Fruit fly (Drosophila melanogaster) whole organism, embryonic: ENCODE measurements around the gene CG18557.
A peak's percentile ranks its signal among the peaks of the same experiment; 100 is the strongest.

Experiments used
- Abd-B ChIP-seq: fragments of 200-800 bp; sonication (Bioruptor generic); optimal IDR thresholded peaks from 2 replicates; lab custom pipeline; 2018; ENCODE audit warnings: missing biosample characterization, mild to moderate bottlenecking, missing genetic modification characterization, moderate library complexity
- Bteb2 ChIP-seq: fragments of 200-800 bp; sonication (Bioruptor generic); optimal IDR thresholded peaks from 2 replicates; lab custom pipeline; 2016; ENCODE audit warnings: missing biosample characterization, missing genetic modification characterization
- CG11093 ChIP-seq: fragments of 200-800 bp; sonication (Bioruptor generic); IDR thresholded peaks from 3 replicates; pipeline ENCODE4 v1.3.6; 2022; ENCODE audit warnings: missing biosample characterization, missing genetic modification characterization
- CG12104 ChIP-seq: fragments of 200-800 bp; sonication (Bioruptor generic); optimal IDR thresholded peaks from 3 replicates; lab custom pipeline; 2016; ENCODE audit warnings: missing biosample characterization, missing genetic modification characterization
- CG13424 ChIP-seq: fragments of 200-800 bp; sonication (Bioruptor generic); optimal IDR thresholded peaks from 2 replicates; lab custom pipeline; 2019; ENCODE audit warnings: missing biosample characterization, mild to moderate bottlenecking, missing genetic modification characterization, moderate library complexity
- CG1529 ChIP-seq: fragments of 200-800 bp; sonication (Bioruptor generic); optimal IDR thresholded peaks from 3 replicates; lab custom pipeline; 2018; ENCODE audit warnings: missing biosample characterization, missing genetic modification characterization
- CG15479 ChIP-seq: fragments of 200-800 bp; sonication (Bioruptor generic); optimal IDR thresholded peaks from 3 replicates; lab custom pipeline; 2019; ENCODE audit warnings: missing biosample characterization, mild to moderate bottlenecking, missing genetic modification characterization, moderate library complexity
- CG17568 ChIP-seq: fragments of 200-800 bp; sonication (Bioruptor generic); optimal IDR thresholded peaks from 2 replicates; lab custom pipeline; 2018; ENCODE audit warnings: missing biosample characterization, mild to moderate bottlenecking, missing genetic modification characterization, moderate library complexity
- CG17829 ChIP-seq: fragments of 200-800 bp; optimal IDR thresholded peaks from 2 replicates; lab custom pipeline; 2019; ENCODE audit warnings: missing biosample characterization, mild to moderate bottlenecking, missing genetic modification characterization, moderate library complexity
- CG2202 ChIP-seq: fragments of 200-800 bp; sonication (Bioruptor generic); optimal IDR thresholded peaks from 2 replicates; lab custom pipeline; 2018; ENCODE audit warnings: missing biosample characterization, mild to moderate bottlenecking, missing genetic modification characterization
- CG2889 ChIP-seq: fragments of 200-800 bp; sonication (Bioruptor generic); IDR thresholded peaks from 3 replicates; pipeline ENCODE4 v1.3.6; 2022; ENCODE audit warnings: missing biosample characterization, missing genetic modification characterization
- CG30020 ChIP-seq: fragments of 200-800 bp; optimal IDR thresholded peaks from 2 replicates; lab custom pipeline; 2019; ENCODE audit warnings: missing biosample characterization, mild to moderate bottlenecking, missing genetic modification characterization, moderate library complexity
- CG31388 ChIP-seq: fragments of 200-800 bp; sonication (Bioruptor generic); optimal IDR thresholded peaks from 2 replicates; lab custom pipeline; 2016; ENCODE audit warnings: missing biosample characterization, missing genetic modification characterization
- CG32767 ChIP-seq: fragments of 200-800 bp; sonication (Bioruptor generic); IDR thresholded peaks from 2 replicates; pipeline ENCODE4 v1.3.6; 2022; ENCODE audit warnings: missing biosample characterization, missing genetic modification characterization
- CG34224 ChIP-seq: fragments of 200-800 bp; sonication (Bioruptor generic); IDR thresholded peaks from 3 replicates; pipeline ENCODE4 v1.3.6; 2022; ENCODE audit warnings: missing biosample characterization, missing genetic modification characterization; ENCODE audit not compliant: partially characterized antibody
- CG3838 ChIP-seq: fragments of 200-800 bp; sonication (Bioruptor generic); optimal IDR thresholded peaks from 3 replicates; lab custom pipeline; 2016; ENCODE audit warnings: missing biosample characterization, missing genetic modification characterization
- CG3995 ChIP-seq: fragments of 200-800 bp; sonication (Bioruptor generic); optimal IDR thresholded peaks from 3 replicates; lab custom pipeline; 2016; ENCODE audit warnings: missing biosample characterization, missing genetic modification characterization
- CG4854 ChIP-seq: fragments of 200-800 bp; sonication (Bioruptor generic); optimal IDR thresholded peaks from 2 replicates; lab custom pipeline; 2016; ENCODE audit warnings: missing biosample characterization, missing genetic modification characterization, inconsistent platforms
- CG7271 ChIP-seq: fragments of 200-800 bp; sonication (Bioruptor generic); optimal IDR thresholded peaks from 2 replicates; lab custom pipeline; 2018; ENCODE audit warnings: missing biosample characterization, mild to moderate bottlenecking, missing genetic modification characterization, moderate library complexity
- CG7839 ChIP-seq: fragments of 200-800 bp; sonication (Bioruptor generic); optimal IDR thresholded peaks from 3 replicates; lab custom pipeline; 2018; ENCODE audit warnings: missing biosample characterization, mild to moderate bottlenecking, missing genetic modification characterization, moderate library complexity
- CG9797 ChIP-seq: fragments of 200-800 bp; sonication (Bioruptor generic); optimal IDR thresholded peaks from 3 replicates; lab custom pipeline; 2018; ENCODE audit warnings: missing biosample characterization, mild to moderate bottlenecking, missing genetic modification characterization
- Dek ChIP-seq: fragments of 200-800 bp; sonication (Bioruptor generic); optimal IDR thresholded peaks from 3 replicates; lab custom pipeline; 2019; ENCODE audit warnings: missing biosample characterization, mild to moderate bottlenecking, missing genetic modification characterization, moderate library complexity
- Ets97D ChIP-seq: fragments of 200-800 bp; sonication (Bioruptor generic); optimal IDR thresholded peaks from 3 replicates; lab custom pipeline; 2016; ENCODE audit warnings: missing biosample characterization, missing genetic modification characterization
- H2.0 ChIP-seq: fragments of 200-800 bp; sonication (Bioruptor generic); IDR thresholded peaks from 2 replicates; pipeline ENCODE4 v1.3.6; 2022; ENCODE audit warnings: missing biosample characterization, missing genetic modification characterization
- Lim3 ChIP-seq: fragments of 200-800 bp; sonication (Bioruptor generic); IDR thresholded peaks from 2 replicates; pipeline ENCODE4 v1.3.6; 2022; ENCODE audit warnings: missing biosample characterization, missing genetic modification characterization
- Max ChIP-seq: fragments of 200-800 bp; sonication (Bioruptor generic); optimal IDR thresholded peaks from 2 replicates; lab custom pipeline; 2016; ENCODE audit warnings: missing biosample characterization, mild to moderate bottlenecking, missing genetic modification characterization
- Nf-YA ChIP-seq: fragments of 200-800 bp; sonication (Bioruptor generic); IDR thresholded peaks from 2 replicates; pipeline ENCODE4 v1.3.6; 2022; ENCODE audit warnings: missing biosample characterization, missing genetic modification characterization
- Opbp ChIP-seq: fragments of 200-800 bp; sonication (Bioruptor generic); IDR thresholded peaks from 3 replicates; pipeline ENCODE4 v1.3.6; 2022; ENCODE audit warnings: missing biosample characterization, missing genetic modification characterization; ENCODE audit not compliant: partially characterized antibody
- Side ChIP-seq: fragments of 200-800 bp; sonication (Bioruptor generic); optimal IDR thresholded peaks from 2 replicates; lab custom pipeline; 2016; ENCODE audit warnings: missing biosample characterization, missing genetic modification characterization
- cas ChIP-seq: fragments of 200-800 bp; sonication (Bioruptor generic); IDR thresholded peaks from 2 replicates; pipeline ENCODE4 v1.3.6; 2022; ENCODE audit warnings: missing biosample characterization, missing genetic modification characterization
- chif ChIP-seq, 2 experiments: fragments of 200-800 bp; sonication (Bioruptor generic); optimal IDR thresholded peaks; 3 replicates each; lab custom pipeline; 2016; ENCODE audit warnings: missing biosample characterization in 2 of 2, missing genetic modification characterization in 2 of 2
- chinmo ChIP-seq: fragments of 200-800 bp; sonication (Bioruptor generic); IDR thresholded peaks from 4 replicates; pipeline ENCODE4 v1.3.6; 2022; ENCODE audit warnings: missing biosample characterization, missing genetic modification characterization; ENCODE audit not compliant: partially characterized antibody
- chn ChIP-seq: fragments of 200-800 bp; sonication (Bioruptor generic); optimal IDR thresholded peaks from 2 replicates; lab custom pipeline; 2016; ENCODE audit warnings: missing biosample characterization, missing genetic modification characterization
- emc ChIP-seq: fragments of 200-800 bp; sonication (Bioruptor generic); optimal IDR thresholded peaks from 2 replicates; lab custom pipeline; 2016; ENCODE audit warnings: missing biosample characterization, missing genetic modification characterization
- ems ChIP-seq: fragments of 200-800 bp; sonication (Bioruptor generic); optimal IDR thresholded peaks from 3 replicates; lab custom pipeline; 2016; ENCODE audit warnings: missing biosample characterization, missing genetic modification characterization
- fd102C ChIP-seq: fragments of 200-800 bp; sonication (Bioruptor generic); optimal IDR thresholded peaks from 2 replicates; lab custom pipeline; 2018; ENCODE audit warnings: missing biosample characterization, mild to moderate bottlenecking, missing genetic modification characterization, moderate library complexity
- fd64A ChIP-seq: fragments of 200-800 bp; sonication (Bioruptor generic); optimal IDR thresholded peaks from 3 replicates; lab custom pipeline; 2018; ENCODE audit warnings: missing biosample characterization, mild to moderate bottlenecking, missing genetic modification characterization
- gcm2 ChIP-seq: fragments of 200-800 bp; sonication (Bioruptor generic); optimal IDR thresholded peaks from 2 replicates; lab custom pipeline; 2016; ENCODE audit warnings: missing biosample characterization, missing genetic modification characterization
- her ChIP-seq: fragments of 200-800 bp; sonication (Bioruptor generic); optimal IDR thresholded peaks from 2 replicates; lab custom pipeline; 2016; ENCODE audit warnings: missing biosample characterization, missing genetic modification characterization
- lab ChIP-seq: fragments of 200-800 bp; sonication (Bioruptor generic); optimal IDR thresholded peaks from 3 replicates; lab custom pipeline; 2017; ENCODE audit warnings: missing biosample characterization, missing genetic modification characterization, mild to moderate bottlenecking, moderate library complexity, missing genetic modification reagents
- mld ChIP-seq: fragments of 200-800 bp; sonication (Bioruptor generic); IDR thresholded peaks from 3 replicates; pipeline ENCODE4 v1.3.6; 2022; ENCODE audit warnings: missing biosample characterization, missing genetic modification characterization; ENCODE audit not compliant: partially characterized antibody
- oc ChIP-seq: fragments of 200-800 bp; sonication (Bioruptor generic); optimal IDR thresholded peaks from 2 replicates; lab custom pipeline; 2018; ENCODE audit warnings: missing biosample characterization, mild to moderate bottlenecking, missing genetic modification characterization, moderate library complexity
- onecut ChIP-seq: fragments of 200-800 bp; sonication (Bioruptor generic); IDR thresholded peaks from 2 replicates; pipeline ENCODE4 v1.3.6; 2022; ENCODE audit warnings: missing biosample characterization, missing genetic modification characterization
- org-1 ChIP-seq: fragments of 200-800 bp; sonication (Bioruptor generic); optimal IDR thresholded peaks from 2 replicates; lab custom pipeline; 2017; ENCODE audit warnings: missing biosample characterization, missing genetic modification characterization
- schlank ChIP-seq: fragments of 200-800 bp; sonication (Bioruptor generic); optimal IDR thresholded peaks from 2 replicates; lab custom pipeline; 2018; ENCODE audit warnings: missing biosample characterization, mild to moderate bottlenecking, missing genetic modification characterization
- sug ChIP-seq: fragments of 200-800 bp; optimal IDR thresholded peaks from 2 replicates; lab custom pipeline; 2019; ENCODE audit warnings: missing biosample characterization, mild to moderate bottlenecking, missing genetic modification characterization, moderate library complexity
- tap ChIP-seq: fragments of 200-800 bp; optimal IDR thresholded peaks from 3 replicates; lab custom pipeline; 2019; ENCODE audit warnings: missing biosample characterization, mild to moderate bottlenecking, missing genetic modification characterization, moderate library complexity
- trh ChIP-seq: fragments of 200-800 bp; sonication (Bioruptor generic); optimal IDR thresholded peaks from 2 replicates; lab custom pipeline; 2016; ENCODE audit warnings: missing biosample characterization, missing genetic modification characterization
- unc-4 ChIP-seq: fragments of 200-800 bp; sonication (Bioruptor generic); IDR thresholded peaks from 2 replicates; pipeline ENCODE4 v1.3.6; 2022; ENCODE audit warnings: missing biosample characterization, missing genetic modification characterization; ENCODE audit not compliant: partially characterized antibody
- wor ChIP-seq: fragments of 200-800 bp; sonication (Bioruptor generic); IDR thresholded peaks from 2 replicates; pipeline ENCODE4 v1.3.6; 2022; ENCODE audit warnings: missing biosample characterization, missing genetic modification characterization

Gene CG18557

DNA sequence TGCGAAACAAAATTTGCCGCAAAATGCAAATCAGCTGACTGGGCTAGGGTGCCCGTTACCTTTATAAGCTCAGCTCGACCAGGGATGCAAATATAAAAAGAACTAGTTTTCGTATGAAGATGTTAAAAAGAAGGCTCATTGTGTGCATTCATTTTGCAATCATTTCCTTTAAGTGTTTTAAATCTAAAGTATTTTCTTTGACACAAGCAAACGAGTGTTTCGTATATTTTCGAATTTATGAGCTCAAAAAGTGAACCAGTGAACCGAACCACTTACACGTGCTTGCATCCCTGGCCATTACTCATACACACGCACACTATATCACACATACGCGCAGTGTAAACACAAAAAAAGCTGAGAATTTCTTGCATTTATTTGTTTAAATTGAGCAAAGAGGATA lies 32.7 kb upstream of the CG18557 start, which contains the start of the genes Prx6a and Sbat (continued):
- no peak for TF ChIP-seq CG9797 (GFP tag; lab: Kevin White, UChicago)
- peak; percentile 77 for TF ChIP-seq Side (GFP tag; lab: Kevin White, UChicago)
- TF ChIP-seq CG34224 (GFP tag; lab: Robert Waterston, UW) = no peak
- TF ChIP-seq CG17568 = peak; percentile 49
- TF ChIP-seq sug (tag; lab: Kevin White, UChicago) = peak; percentile 89
- TF ChIP-seq Opbp = no peak
- peak; percentile 52 for TF ChIP-seq unc-4 (GFP tag; lab: Robert Waterston, UW)
- TF ChIP-seq fd102C (GFP tag; lab: Kevin White, UChicago) = peak; percentile 20
- TF ChIP-seq lab = peak; percentile 83
- peak; percentile 29 for TF ChIP-seq CG2202 (tag; lab: Kevin White, UChicago)
- peak; percentile 21; the same call in 1 of the 2 replicates for TF ChIP-seq onecut (GFP tag; lab: Robert Waterston, UW)
- no peak for TF ChIP-seq Nf-YA (GFP tag; lab: Robert Waterston, UW)
- TF ChIP-seq Dek (tag; lab: Kevin White, UChicago) = peak; percentile 65
- TF ChIP-seq CG3838 (GFP tag; lab: Kevin White, UChicago) = peak; percentile 4
- TF ChIP-seq CG3995 (GFP tag; lab: Kevin White, UChicago) = peak; percentile 34
- TF ChIP-seq CG7271 (tag; lab: Kevin White, UChicago) = no peak
- peak; percentile 58 for TF ChIP-seq gcm2 (GFP tag; lab: Kevin White, UChicago)
- peak; percentile 42 for TF ChIP-seq CG4854
- peak; percentile 47 for TF ChIP-seq Bteb2 (GFP tag; lab: Kevin White, UChicago)
- TF ChIP-seq chn (GFP tag; lab: Kevin White, UChicago) = peak; percentile 62
- TF ChIP-seq tap (tag; lab: Kevin White, UChicago) = peak; percentile 37
- TF ChIP-seq CG31388 (GFP tag; lab: Kevin White, UChicago) = no peak
- TF ChIP-seq cas (GFP tag; lab: Robert Waterston, UW) = 0 out of 2 replicates have a peak, but pooled peaks have one; percentile 20
- peak; percentile 29; the same call in 1 of the 2 replicates for TF ChIP-seq wor (GFP tag; lab: Robert Waterston, UW)
- peak; percentile 70 for TF ChIP-seq CG7839 (tag; lab: Kevin White, UChicago)
- TF ChIP-seq oc (tag; lab: Kevin White, UChicago) = peak; percentile 34
- TF ChIP-seq her = peak; percentile 69
- TF ChIP-seq CG12104 (GFP tag; lab: Kevin White, UChicago) = peak; percentile 45
- peak; percentile 35 to 60 for TF ChIP-seq chif (GFP tag; optimal IDR thresholded peaks at IDR 0.05; lab: Kevin White, UChicago)
- peak; percentile 10 for TF ChIP-seq emc (GFP tag; lab: Kevin White, UChicago)
- no peak for TF ChIP-seq fd64A
- TF ChIP-seq mld (GFP tag; lab: Robert Waterston, UW) = no peak
- TF ChIP-seq trh (GFP tag; lab: Kevin White, UChicago) = peak; percentile 66
- TF ChIP-seq CG11093 (GFP tag; lab: Robert Waterston, UW) = no peak; the same call in 2 of the 3 replicates
- TF ChIP-seq CG32767 = no peak; the same call in 1 of the 2 replicates
- TF ChIP-seq CG13424 (tag; lab: Kevin White, UChicago) = peak; percentile 88
- peak; percentile 48 for TF ChIP-seq org-1
- no peak for TF ChIP-seq chinmo (GFP tag; lab: Robert Waterston, UW)
- TF ChIP-seq CG1529 (GFP tag; lab: Kevin White, UChicago) = peak; percentile 11
- no peak for TF ChIP-seq Lim3 (GFP tag; lab: Robert Waterston, UW)
- TF ChIP-seq Ets97D (GFP tag; lab: Kevin White, UChicago) = peak; percentile 46
- peak; percentile 68 for TF ChIP-seq CG2889 (GFP tag; lab: Robert Waterston, UW)
- peak; percentile 65 for TF ChIP-seq schlank (tag; lab: Kevin White, UChicago)
- TF ChIP-seq Max = peak; percentile 50
- no peak for TF ChIP-seq CG15479
- TF ChIP-seq H2.0 (GFP tag; lab: Robert Waterston, UW) = peak; percentile 43; the same call in 1 of the 2 replicates
- peak; percentile 59 for TF ChIP-seq CG30020 (tag; lab: Kevin White, UChicago)
- peak; percentile 78 for TF ChIP-seq CG17829
- peak; percentile 79 for TF ChIP-seq Abd-B
- no peak for TF ChIP-seq ems (GFP tag; lab: Kevin White, UChicago)
